4 worm cellular contexts compared by ENCODE assay signal in genomic region chrV:14008353-14008859, ce11.
TF ChIP-seq lines count a peak whose summit lies in the region.

No protein-coding gene starts in this region.

TF ChIP-seq in whole organism, L1 larva, 84 proteins besides CTCF, POLR2A, EP300 and RAD21 (continued from another document):
- TF ChIP-seq ets-5 (GFP tag; IDR thresholded peaks at IDR 0.05; lab: Robert Waterston, UW) (no peak), egl-27 (tag; optimal IDR thresholded peaks at IDR 0.05; lab: Kevin White, UChicago) (no peak), pax-3 (tag; optimal IDR thresholded peaks at IDR 0.05; lab: Kevin White, UChicago) (no peak), jun-1 (tag; optimal IDR thresholded peaks at IDR 0.05; lab: Kevin White, UChicago) (no peak), nhr-28 (tag; optimal IDR thresholded peaks at IDR 0.05; lab: Kevin White, UChicago) (no peak), ztf-11 (tag; optimal IDR thresholded peaks at IDR 0.05; lab: Kevin White, UChicago) (no peak), pqm-1 (tag; optimal IDR thresholded peaks at IDR 0.05; lab: Kevin White, UChicago) (no peak), nhr-237 (tag; optimal IDR thresholded peaks at IDR 0.05; lab: Kevin White, UChicago) (no peak), isw-1 (GFP tag; IDR thresholded peaks at IDR 0.05; lab: Robert Waterston, UW) (no peak), snu-23 (GFP tag; optimal IDR thresholded peaks at IDR 0.05; lab: Kevin White, UChicago) (peak; percentile 30), nhr-77 (tag; optimal IDR thresholded peaks at IDR 0.05; lab: Kevin White, UChicago) (peak; percentile 5), lin-13 (GFP tag; optimal IDR thresholded peaks at IDR 0.05; lab: Kevin White, UChicago) (peak; percentile 17), efl-3 (GFP tag; optimal IDR thresholded peaks at IDR 0.05; lab: Kevin White, UChicago) (no peak), lin-35 (GFP tag; optimal IDR thresholded peaks at IDR 0.05; lab: Kevin White, UChicago) (peak in 1 of 2 experiments; percentile 13), egl-13 (tag; optimal IDR thresholded peaks at IDR 0.05; lab: Kevin White, UChicago) (no peak)

TF ChIP-seq in whole organism, L2 larva, 48 proteins besides CTCF, POLR2A, EP300 and RAD21 (continued from another document):
- no peak for TF ChIP-seq Y55F3AM.14 (GFP tag; optimal IDR thresholded peaks at IDR 0.05; lab: Kevin White, UChicago)
- TF ChIP-seq crh-2 (tag; optimal IDR thresholded peaks at IDR 0.05; lab: Kevin White, UChicago) = peak; percentile 28
- peak; percentile 22 for TF ChIP-seq fos-1 (tag; optimal IDR thresholded peaks at IDR 0.05; lab: Kevin White, UChicago)
- TF ChIP-seq ceh-82 (tag; optimal IDR thresholded peaks at IDR 0.05; lab: Kevin White, UChicago) = no peak
- no peak for TF ChIP-seq blmp-1 (tag; optimal IDR thresholded peaks at IDR 0.05; lab: Kevin White, UChicago; ENCODE audit: insufficient read depth)
TF ChIP-seq in whole organism, L2 larva: peak in this region for 7.

TF ChIP-seq in whole organism, L4 larva, 104 proteins besides CTCF, POLR2A, EP300 and RAD21 (continued from another document):
- TF ChIP-seq ces-1 (GFP tag; optimal IDR thresholded peaks at IDR 0.05; lab: Kevin White, UChicago) = no peak
- TF ChIP-seq hif-1 (tag; optimal IDR thresholded peaks at IDR 0.05; lab: Kevin White, UChicago) = no peak
- TF ChIP-seq R02D3.7 (tag; optimal IDR thresholded peaks at IDR 0.05; lab: Kevin White, UChicago) = no peak
- TF ChIP-seq mep-1 (tag; optimal IDR thresholded peaks at IDR 0.05; lab: Kevin White, UChicago) = peak; percentile 21
- TF ChIP-seq F49E8.2 (tag; optimal IDR thresholded peaks at IDR 0.05; lab: Kevin White, UChicago; ENCODE audit: borderline replicate concordance) = peak; percentile 14
- TF ChIP-seq nhr-25 (tag; optimal IDR thresholded peaks at IDR 0.05; lab: Kevin White, UChicago; ENCODE audit: borderline replicate concordance, insufficient read depth) = no peak
- TF ChIP-seq dpl-1 (GFP tag; optimal IDR thresholded peaks at IDR 0.05; lab: Kevin White, UChicago) = peak; percentile 46
- TF ChIP-seq ztf-11 (tag; optimal IDR thresholded peaks at IDR 0.05; lab: Kevin White, UChicago) = no peak
- peak in 1 of 2 experiments; percentile 76 for TF ChIP-seq lsy-2 (tag; optimal IDR thresholded peaks at IDR 0.05; lab: Kevin White, UChicago)
- no peak for TF ChIP-seq nhr-77 (tag; optimal IDR thresholded peaks at IDR 0.05; lab: Kevin White, UChicago)
- no peak for TF ChIP-seq nhr-111 (GFP tag; optimal IDR thresholded peaks at IDR 0.05; lab: Kevin White, UChicago)
- TF ChIP-seq dve-1 (tag; optimal IDR thresholded peaks at IDR 0.05; lab: Kevin White, UChicago; ENCODE audit: insufficient read depth) = peak; percentile 87
- TF ChIP-seq zfp-3 (GFP tag; conservative IDR thresholded peaks at IDR 0.05; lab: Robert Waterston, UW) = peak; percentile 72
- TF ChIP-seq arid-1 (GFP tag; conservative IDR thresholded peaks at IDR 0.05; lab: Robert Waterston, UW) = 0 out of 2 replicates have a peak, but pooled peaks have one; percentile 5
- TF ChIP-seq mxl-3 (GFP tag; optimal IDR thresholded peaks at IDR 0.05; lab: Kevin White, UChicago) = no peak
- no peak for TF ChIP-seq cey-2 (tag; optimal IDR thresholded peaks at IDR 0.05; lab: Kevin White, UChicago; ENCODE audit: borderline replicate concordance, insufficient read depth)
- TF ChIP-seq fkh-10 (GFP tag; optimal IDR thresholded peaks at IDR 0.05; lab: Kevin White, UChicago) = no peak
- no peak for TF ChIP-seq snpc-4 (tag; optimal IDR thresholded peaks at IDR 0.05; lab: Kevin White, UChicago)
- TF ChIP-seq F37D6.2 (tag; optimal IDR thresholded peaks at IDR 0.05; lab: Kevin White, UChicago) = no peak
- TF ChIP-seq attf-4 (tag; optimal IDR thresholded peaks at IDR 0.05; lab: Kevin White, UChicago) = no peak
- TF ChIP-seq daf-8 (GFP tag; IDR thresholded peaks at IDR 0.05; lab: Robert Waterston, UW) = no peak
- no peak for TF ChIP-seq mdl-1 (tag; optimal IDR thresholded peaks at IDR 0.05; lab: Kevin White, UChicago)
- no peak for TF ChIP-seq zag-1 (tag; optimal IDR thresholded peaks at IDR 0.05; lab: Kevin White, UChicago)
- TF ChIP-seq F44E2.7 (GFP tag; IDR thresholded peaks at IDR 0.05; lab: Robert Waterston, UW) = no peak
- peak; percentile 25 for TF ChIP-seq hlh-30 (tag; optimal IDR thresholded peaks at IDR 0.05; lab: Kevin White, UChicago; ENCODE audit: insufficient read depth)
- TF ChIP-seq nhr-6 (tag; optimal IDR thresholded peaks at IDR 0.05; lab: Kevin White, UChicago) = peak; percentile 69
- TF ChIP-seq ZK337.2 (GFP tag; IDR thresholded peaks at IDR 0.05; lab: Robert Waterston, UW) = no peak
- TF ChIP-seq D1046.2 (GFP tag; IDR thresholded peaks at IDR 0.05; lab: Robert Waterston, UW) = no peak
- TF ChIP-seq nhr-11 (tag; optimal IDR thresholded peaks at IDR 0.05; lab: Kevin White, UChicago) = no peak
- TF ChIP-seq zip-11 (GFP tag; IDR thresholded peaks at IDR 0.05; lab: Robert Waterston, UW) = no peak
- no peak for TF ChIP-seq unc-62 (GFP tag; optimal IDR thresholded peaks at IDR 0.05 in 1 of 2; lab: Kevin White, UChicago)
- TF ChIP-seq unc-62 (tag; optimal IDR thresholded peaks at IDR 0.05; lab: Kevin White, UChicago) = no peak
- no peak for TF ChIP-seq nhr-237 (tag; optimal IDR thresholded peaks at IDR 0.05; lab: Kevin White, UChicago)
- no peak for TF ChIP-seq lin-13 (GFP tag; optimal IDR thresholded peaks at IDR 0.05; lab: Kevin White, UChicago)
- no peak for TF ChIP-seq tag-97 (GFP tag; IDR thresholded peaks at IDR 0.05; lab: Robert Waterston, UW)
- no peak for TF ChIP-seq lin-39 (tag; optimal IDR thresholded peaks at IDR 0.05; lab: Kevin White, UChicago)
- TF ChIP-seq pqm-1 (tag; optimal IDR thresholded peaks at IDR 0.05; lab: Kevin White, UChicago) = peak; percentile 26
- no peak for TF ChIP-seq ceh-82 (tag; optimal IDR thresholded peaks at IDR 0.05; lab: Kevin White, UChicago)
- no peak for TF ChIP-seq T26A8.4 (GFP tag; IDR thresholded peaks at IDR 0.05; lab: Robert Waterston, UW)
- no peak for TF ChIP-seq madf-9 (GFP tag; conservative IDR thresholded peaks at IDR 0.05; lab: Robert Waterston, UW)
- no peak for TF ChIP-seq Y5F2A.4 (GFP tag; optimal IDR thresholded peaks at IDR 0.05; lab: Kevin White, UChicago)
- peak; percentile 58 for TF ChIP-seq mes-2 (tag; optimal IDR thresholded peaks at IDR 0.05; lab: Kevin White, UChicago; ENCODE audit: poor library complexity, severe bottlenecking)
- no peak for TF ChIP-seq Y75B8A.6 (GFP tag; IDR thresholded peaks at IDR 0.05; lab: Robert Waterston, UW)
- TF ChIP-seq lir-3 (tag; optimal IDR thresholded peaks at IDR 0.05; lab: Kevin White, UChicago) = no peak
- TF ChIP-seq mxl-2 (GFP tag; conservative IDR thresholded peaks at IDR 0.05; lab: Robert Waterston, UW) = no peak
- TF ChIP-seq T20F7.1 (GFP tag; optimal IDR thresholded peaks at IDR 0.05; lab: Kevin White, UChicago) = no peak
- TF ChIP-seq ZK546.5 (tag; optimal IDR thresholded peaks at IDR 0.05; lab: Kevin White, UChicago) = no peak
- no peak for TF ChIP-seq F26F4.8 (GFP tag; conservative IDR thresholded peaks at IDR 0.05; lab: Robert Waterston, UW)
- no peak for TF ChIP-seq lin-29 (GFP tag; IDR thresholded peaks at IDR 0.05; lab: Robert Waterston, UW)
- no peak for TF ChIP-seq madf-5 (GFP tag; IDR thresholded peaks at IDR 0.05; lab: Robert Waterston, UW)
- no peak for TF ChIP-seq unc-39 (tag; optimal IDR thresholded peaks at IDR 0.05; lab: Kevin White, UChicago)
- TF ChIP-seq nhr-41 (GFP tag; IDR thresholded peaks at IDR 0.05; lab: Robert Waterston, UW) = no peak
- no peak for TF ChIP-seq lim-7 (GFP tag; IDR thresholded peaks at IDR 0.05; lab: Robert Waterston, UW)
- TF ChIP-seq skn-1 (tag; optimal IDR thresholded peaks at IDR 0.05; lab: Kevin White, UChicago) = no peak
- no peak for TF ChIP-seq duxl-1 (tag; optimal IDR thresholded peaks at IDR 0.05; lab: Kevin White, UChicago; ENCODE audit: poor library complexity)
- peak; percentile 3 for TF ChIP-seq nhr-28 (tag; optimal IDR thresholded peaks at IDR 0.05; lab: Kevin White, UChicago)
- TF ChIP-seq Y48G9A.11 (GFP tag; IDR thresholded peaks at IDR 0.05; lab: Robert Waterston, UW) = no peak
- TF ChIP-seq aha-1 (tag; lab: Kevin White, UChicago) = peak; percentile 98

TF ChIP-seq in whole organism, young adult, 124 proteins besides CTCF, POLR2A, EP300 and RAD21 (continued from another document):
- TF ChIP-seq ekl-4 (GFP tag; IDR thresholded peaks at IDR 0.05; lab: Robert Waterston, UW) (peak; percentile 40; the same call in 1 of the 2 replicates), hlh-12 (tag; optimal IDR thresholded peaks at IDR 0.05; lab: Kevin White, UChicago) (no peak), snpc-4 (GFP tag; optimal IDR thresholded peaks at IDR 0.05; lab: Kevin White, UChicago) (no peak), snpc-4 (tag; optimal IDR thresholded peaks at IDR 0.05; lab: Kevin White, UChicago) (peak in 1 of 4 experiments; percentile 24), efl-1 (GFP tag; optimal IDR thresholded peaks at IDR 0.05; lab: Kevin White, UChicago) (no peak), mel-28 (tag; optimal IDR thresholded peaks at IDR 0.05; lab: Kevin White, UChicago; ENCODE audit: borderline replicate concordance) (no peak), madf-10 (tag; optimal IDR thresholded peaks at IDR 0.05; lab: Kevin White, UChicago) (peak; percentile 22), T07F8.4 (tag; optimal IDR thresholded peaks at IDR 0.05; lab: Kevin White, UChicago) (no peak), ceh-100 (GFP tag; IDR thresholded peaks at IDR 0.05; lab: Robert Waterston, UW) (no peak), lin-40 (tag; optimal IDR thresholded peaks at IDR 0.05; lab: Kevin White, UChicago) (peak; percentile 36), ccch-3 (GFP tag; optimal IDR thresholded peaks at IDR 0.05; lab: Kevin White, UChicago) (no peak), hsf-1 (GFP tag; IDR thresholded peaks at IDR 0.05; lab: Robert Waterston, UW) (peak; percentile 53; the same call in 1 of the 2 replicates), let-607 (tag; optimal IDR thresholded peaks at IDR 0.05; lab: Kevin White, UChicago) (peak; percentile 65 to 79), C17E4.6 (GFP tag; IDR thresholded peaks at IDR 0.05; lab: Robert Waterston, UW) (0 out of 2 replicates have a peak, but pooled peaks have one; percentile 27), tbx-9 (tag; optimal IDR thresholded peaks at IDR 0.05; lab: Kevin White, UChicago; ENCODE audit: borderline replicate concordance) (no peak), F49E8.2 (tag; optimal IDR thresholded peaks at IDR 0.05; lab: Kevin White, UChicago; ENCODE audit: insufficient read depth) (peak; percentile 50), K12H6.12 (tag; optimal IDR thresholded peaks at IDR 0.05; lab: Kevin White, UChicago) (no peak), hmg-1.2 (GFP tag; IDR thresholded peaks at IDR 0.05; lab: Robert Waterston, UW) (peak; percentile 8; the same call in 1 of the 2 replicates)
